Fruit fly (Drosophila melanogaster) whole organism, wandering third instar larva: Measurements from ENCODE around the gene Cyp1.
A peak's percentile ranks its signal among the peaks of the same experiment; 100 is the strongest.

Source experiments
- HLH106 ChIP-seq: fragments of 200-800 bp; optimal IDR thresholded peaks from 3 replicates; lab custom pipeline; 2019; ENCODE audit warnings: missing biosample characterization, mild to moderate bottlenecking, missing genetic modification characterization, moderate library complexity
- Sp1 ChIP-seq: fragments of 200-800 bp; sonication (Bioruptor generic); optimal IDR thresholded peaks from 3 replicates; lab custom pipeline; 2019; ENCODE audit warnings: missing biosample characterization, mild to moderate bottlenecking, missing genetic modification characterization, moderate library complexity
- brk ChIP-seq: fragments of 200-800 bp; sonication (Bioruptor generic); optimal IDR thresholded peaks from 2 replicates; lab custom pipeline; 2016; ENCODE audit warnings: missing biosample characterization, mild to moderate bottlenecking, missing genetic modification characterization
- pan ChIP-seq: fragments of >200 bp; optimal IDR thresholded peaks from 2 replicates; lab custom pipeline; 2017

DNA sequence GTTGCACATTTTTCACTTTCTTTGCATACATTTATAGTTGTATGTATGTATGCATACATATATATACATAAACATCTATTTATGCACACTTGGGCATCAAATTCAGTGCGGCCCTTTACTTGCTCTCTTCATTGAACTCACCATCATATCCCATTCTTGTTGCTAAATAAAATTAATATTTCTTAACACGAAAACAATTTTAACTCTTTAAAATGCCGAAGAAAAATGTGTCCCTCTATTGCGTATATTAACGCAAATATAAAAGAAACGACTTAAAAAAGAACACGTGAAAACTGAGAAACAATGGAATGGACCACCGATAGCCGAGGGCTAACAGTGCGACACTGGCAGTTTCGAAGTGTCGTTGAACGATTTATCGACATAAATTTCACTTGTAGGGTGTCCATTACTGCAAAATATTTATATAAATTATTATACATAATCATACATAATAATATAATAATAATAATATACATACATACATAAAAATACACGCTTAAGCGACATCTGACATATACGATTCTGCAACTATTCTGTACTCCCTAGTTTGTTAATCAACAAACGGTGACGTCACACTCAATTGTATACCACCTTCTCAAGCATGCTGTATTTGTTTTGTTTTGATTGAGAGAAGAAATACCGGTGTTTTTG lies 38.6 kb upstream of the Cyp1 start, which contains the start of the genes U2af50 and PIG-Q:
- TF ChIP-seq Sp1, result peak; percentile 90
- no peak for TF ChIP-seq brk
- TF ChIP-seq pan (lab: Kevin White, UChicago), result no peak
- peak; percentile 92 for TF ChIP-seq HLH106 (tag; lab: Kevin White, UChicago)
